Fruit fly (Drosophila melanogaster) whole organism, embryonic: Measurements from ENCODE around the gene CG17029.

ENCODE experiments used
- B-H2 ChIP-seq: fragments of 200-800 bp; sonication (Bioruptor generic); optimal IDR thresholded peaks from 2 replicates; lab custom pipeline; 2018; ENCODE audit warnings: missing biosample characterization, mild to moderate bottlenecking, missing genetic modification characterization
- CG11085 ChIP-seq: fragments of 200-800 bp; sonication (Bioruptor generic); IDR thresholded peaks from 2 replicates; pipeline ENCODE4 v1.3.6; 2022; ENCODE audit warnings: missing biosample characterization, missing genetic modification characterization
- CG11093 ChIP-seq: fragments of 200-800 bp; sonication (Bioruptor generic); IDR thresholded peaks from 3 replicates; pipeline ENCODE4 v1.3.6; 2022; ENCODE audit warnings: missing biosample characterization, missing genetic modification characterization
- CG13424 ChIP-seq: fragments of 200-800 bp; sonication (Bioruptor generic); optimal IDR thresholded peaks from 2 replicates; lab custom pipeline; 2019; ENCODE audit warnings: missing biosample characterization, mild to moderate bottlenecking, missing genetic modification characterization, moderate library complexity
- CG15479 ChIP-seq: fragments of 200-800 bp; sonication (Bioruptor generic); optimal IDR thresholded peaks from 3 replicates; lab custom pipeline; 2019; ENCODE audit warnings: missing biosample characterization, mild to moderate bottlenecking, missing genetic modification characterization, moderate library complexity
- CG1602 ChIP-seq: fragments of 200-800 bp; sonication (Bioruptor generic); optimal IDR thresholded peaks from 3 replicates; lab custom pipeline; 2016; ENCODE audit warnings: missing biosample characterization, missing genetic modification characterization
- CG1647 ChIP-seq: fragments of 200-800 bp; sonication (Bioruptor generic); optimal IDR thresholded peaks from 3 replicates; lab custom pipeline; 2016; ENCODE audit warnings: missing biosample characterization, missing genetic modification characterization
- CG18764 ChIP-seq: fragments of 200-800 bp; sonication (Bioruptor generic); optimal IDR thresholded peaks from 3 replicates; lab custom pipeline; 2016; ENCODE audit warnings: missing biosample characterization, missing genetic modification characterization
- CG2712 ChIP-seq: fragments of 200-800 bp; optimal IDR thresholded peaks from 3 replicates; lab custom pipeline; 2019; ENCODE audit warnings: missing biosample characterization, mild to moderate bottlenecking, missing genetic modification characterization, moderate library complexity
- CG31388 ChIP-seq: fragments of 200-800 bp; sonication (Bioruptor generic); optimal IDR thresholded peaks from 2 replicates; lab custom pipeline; 2016; ENCODE audit warnings: missing biosample characterization, missing genetic modification characterization
- CG3407 ChIP-seq: fragments of 200-800 bp; sonication (Bioruptor generic); optimal IDR thresholded peaks from 2 replicates; lab custom pipeline; 2018; ENCODE audit warnings: missing biosample characterization, mild to moderate bottlenecking, missing genetic modification characterization
- CG4360 ChIP-seq: fragments of 200-800 bp; sonication (Bioruptor generic); IDR thresholded peaks from 2 replicates; pipeline ENCODE4 v1.3.6; 2022; ENCODE audit warnings: missing biosample characterization, missing genetic modification characterization
- CG7271 ChIP-seq: fragments of 200-800 bp; sonication (Bioruptor generic); optimal IDR thresholded peaks from 2 replicates; lab custom pipeline; 2018; ENCODE audit warnings: missing biosample characterization, mild to moderate bottlenecking, missing genetic modification characterization, moderate library complexity
- CG7839 ChIP-seq: fragments of 200-800 bp; sonication (Bioruptor generic); optimal IDR thresholded peaks from 3 replicates; lab custom pipeline; 2018; ENCODE audit warnings: missing biosample characterization, mild to moderate bottlenecking, missing genetic modification characterization, moderate library complexity
- CG8290 ChIP-seq, 3 experiments: fragments of 200-800 bp; sonication (Bioruptor generic); optimal IDR thresholded peaks; 2 replicates each; lab custom pipeline; 2016 to 2019; ENCODE audit warnings: missing biosample characterization in 3 of 3, missing genetic modification characterization in 3 of 3, mild to moderate bottlenecking in 2 of 3, moderate library complexity in 1 of 3
- CG8388 ChIP-seq: fragments of 200-800 bp; sonication (Bioruptor generic); optimal IDR thresholded peaks from 2 replicates; lab custom pipeline; 2019; ENCODE audit warnings: missing biosample characterization, mild to moderate bottlenecking, missing genetic modification characterization, moderate library complexity
- CG9817 ChIP-seq: fragments of 200-800 bp; sonication (Bioruptor generic); optimal IDR thresholded peaks from 2 replicates; lab custom pipeline; 2018; ENCODE audit warnings: missing biosample characterization, mild to moderate bottlenecking, missing genetic modification characterization, moderate library complexity
- Dek ChIP-seq: fragments of 200-800 bp; sonication (Bioruptor generic); optimal IDR thresholded peaks from 3 replicates; lab custom pipeline; 2019; ENCODE audit warnings: missing biosample characterization, mild to moderate bottlenecking, missing genetic modification characterization, moderate library complexity
- Hand ChIP-seq: fragments of 200-800 bp; sonication (Bioruptor generic); optimal IDR thresholded peaks from 2 replicates; lab custom pipeline; 2017; ENCODE audit warnings: mild to moderate bottlenecking, missing biosample characterization, missing genetic modification reagents, missing genetic modification characterization
- Hr78 ChIP-seq, 2 experiments: fragments of 200-800 bp in 1 of 2; fragments of >200 bp in 1 of 2; sonication (Bioruptor generic) in 1 of 2; optimal IDR thresholded peaks; 2 replicates each; lab custom pipeline; 2017 to 2019; ENCODE audit warnings: missing biosample characterization in 2 of 2, missing genetic modification characterization in 2 of 2, mild to moderate bottlenecking in 1 of 2, moderate library complexity in 1 of 2
- Lpt ChIP-seq: fragments of >200 bp; optimal IDR thresholded peaks from 2 replicates; lab custom pipeline; 2018; ENCODE audit warnings: missing biosample characterization, missing genetic modification characterization
- Med ChIP-seq: fragments of 200-800 bp; sonication (Bioruptor generic); peaks from one replicate; lab custom pipeline; 2016; ENCODE audit warnings: missing biosample characterization, missing genetic modification characterization, mild to moderate bottlenecking, inconsistent platforms, moderate library complexity
- Rx ChIP-seq: fragments of 200-800 bp; sonication (Bioruptor generic); IDR thresholded peaks from 2 replicates; pipeline ENCODE4 v1.3.6; 2022; ENCODE audit warnings: missing biosample characterization, missing genetic modification characterization
- Sin3A ChIP-seq: fragments of >200 bp; optimal IDR thresholded peaks from 2 replicates; lab custom pipeline; 2018
- Spps ChIP-seq: fragments of 200-800 bp; sonication (Bioruptor generic); optimal IDR thresholded peaks from 2 replicates; lab custom pipeline; 2018; ENCODE audit warnings: missing biosample characterization, mild to moderate bottlenecking, missing genetic modification characterization
- Sry-δ ChIP-seq: fragments of 200-800 bp; sonication (Bioruptor generic); optimal IDR thresholded peaks from 2 replicates; lab custom pipeline; 2016; ENCODE audit warnings: missing biosample characterization, missing genetic modification characterization
- Xbp1 ChIP-seq: fragments of 200-800 bp; sonication (Bioruptor generic); optimal IDR thresholded peaks from 3 replicates; lab custom pipeline; 2016; ENCODE audit warnings: missing biosample characterization, mild to moderate bottlenecking, missing genetic modification characterization
- abd-A ChIP-seq: fragments of 200-800 bp; sonication (Bioruptor generic); optimal IDR thresholded peaks from 3 replicates; lab custom pipeline; 2019; ENCODE audit warnings: missing biosample characterization, mild to moderate bottlenecking, missing genetic modification characterization, moderate library complexity
- aop ChIP-seq: fragments of 200-800 bp; sonication (Bioruptor generic); IDR thresholded peaks from 2 replicates; pipeline ENCODE4 v1.3.6; 2022; ENCODE audit warnings: missing biosample characterization, missing genetic modification characterization
- bab2 ChIP-seq: fragments of 200-800 bp; sonication (Bioruptor generic); optimal IDR thresholded peaks from 2 replicates; lab custom pipeline; 2016; ENCODE audit warnings: missing biosample characterization, missing genetic modification characterization
- btn ChIP-seq: fragments of 200-800 bp; sonication (Bioruptor generic); optimal IDR thresholded peaks from 2 replicates; lab custom pipeline; 2016; ENCODE audit warnings: missing biosample characterization, missing genetic modification characterization
- cad ChIP-seq: fragments of >200 bp; optimal IDR thresholded peaks from 2 replicates; lab custom pipeline; 2017; ENCODE audit warnings: missing biosample characterization, missing genetic modification characterization
- dan ChIP-seq: fragments of 200-800 bp; sonication (Bioruptor generic); IDR thresholded peaks from 2 replicates; pipeline ENCODE4 v1.3.6; 2022; ENCODE audit warnings: missing biosample characterization, missing genetic modification characterization
- fd102C ChIP-seq: fragments of 200-800 bp; sonication (Bioruptor generic); optimal IDR thresholded peaks from 2 replicates; lab custom pipeline; 2018; ENCODE audit warnings: missing biosample characterization, mild to moderate bottlenecking, missing genetic modification characterization, moderate library complexity
- fd64A ChIP-seq: fragments of 200-800 bp; sonication (Bioruptor generic); optimal IDR thresholded peaks from 3 replicates; lab custom pipeline; 2018; ENCODE audit warnings: missing biosample characterization, mild to moderate bottlenecking, missing genetic modification characterization
- fru ChIP-seq: fragments of >200 bp; optimal IDR thresholded peaks from 2 replicates; lab custom pipeline; 2017
- gsb-n ChIP-seq: fragments of 200-800 bp; sonication (Bioruptor generic); optimal IDR thresholded peaks from 3 replicates; lab custom pipeline; 2018; ENCODE audit warnings: missing biosample characterization, mild to moderate bottlenecking, missing genetic modification characterization
- hb ChIP-seq: fragments of 200-800 bp; sonication (Bioruptor generic); IDR thresholded peaks from 3 replicates; pipeline ENCODE4 v1.3.6; 2022; ENCODE audit warnings: missing biosample characterization, missing genetic modification characterization; ENCODE audit not compliant: partially characterized antibody
- ken ChIP-seq: fragments of 200-800 bp; sonication (Bioruptor generic); IDR thresholded peaks from 3 replicates; pipeline ENCODE4 v1.3.6; 2022; ENCODE audit warnings: missing biosample characterization, missing genetic modification characterization
- maf-S ChIP-seq: fragments of 200-800 bp; sonication (Bioruptor generic); optimal IDR thresholded peaks from 2 replicates; lab custom pipeline; 2016; ENCODE audit warnings: missing biosample characterization, missing genetic modification characterization
- mirr ChIP-seq: fragments of 200-800 bp; sonication (Bioruptor generic); optimal IDR thresholded peaks from 3 replicates; lab custom pipeline; 2018; ENCODE audit warnings: missing biosample characterization, mild to moderate bottlenecking, missing genetic modification characterization
- odd ChIP-seq: fragments of 200-800 bp; sonication (Bioruptor generic); optimal IDR thresholded peaks from 2 replicates; lab custom pipeline; 2017; ENCODE audit warnings: missing biosample characterization, mild to moderate bottlenecking, missing genetic modification characterization
- ranshi ChIP-seq: fragments of 200-800 bp; sonication (Bioruptor generic); IDR thresholded peaks from 2 replicates; pipeline ENCODE4 v1.3.6; 2022; ENCODE audit warnings: missing biosample characterization, missing genetic modification characterization
- ro ChIP-seq: fragments of 200-800 bp; sonication (Bioruptor generic); IDR thresholded peaks from 2 replicates; pipeline ENCODE4 v1.3.6; 2022; ENCODE audit warnings: missing biosample characterization, missing genetic modification characterization
- sima ChIP-seq: fragments of 200-800 bp; sonication (Bioruptor generic); optimal IDR thresholded peaks from 2 replicates; lab custom pipeline; 2016; ENCODE audit warnings: missing biosample characterization, missing genetic modification characterization
- so ChIP-seq: fragments of 200-800 bp; sonication (Bioruptor generic); IDR thresholded peaks from 3 replicates; pipeline ENCODE4 v1.3.6; 2022; ENCODE audit warnings: missing biosample characterization, missing genetic modification characterization
- sqz ChIP-seq: fragments of 200-800 bp; sonication (Bioruptor generic); optimal IDR thresholded peaks from 3 replicates; lab custom pipeline; 2018; ENCODE audit warnings: missing biosample characterization, mild to moderate bottlenecking, missing genetic modification characterization
- sr ChIP-seq: fragments of 200-800 bp; sonication (Bioruptor generic); IDR thresholded peaks from 3 replicates; pipeline ENCODE4 v1.3.6; 2022; ENCODE audit warnings: missing biosample characterization, missing genetic modification characterization
- tap ChIP-seq: fragments of 200-800 bp; optimal IDR thresholded peaks from 3 replicates; lab custom pipeline; 2019; ENCODE audit warnings: missing biosample characterization, mild to moderate bottlenecking, missing genetic modification characterization, moderate library complexity
- trh ChIP-seq: fragments of 200-800 bp; sonication (Bioruptor generic); optimal IDR thresholded peaks from 2 replicates; lab custom pipeline; 2016; ENCODE audit warnings: missing biosample characterization, missing genetic modification characterization
- usp ChIP-seq: fragments of >200 bp; optimal IDR thresholded peaks from 2 replicates; lab custom pipeline; 2017; ENCODE audit warnings: missing biosample characterization, missing genetic modification characterization

The CG17029 gene

dm6 chr3L:15999358-16000005 lies 22.8 kb downstream of the CG17029 start (continued):
- TF ChIP-seq mirr (GFP tag; lab: Kevin White, UChicago) (peak; percentile 48), odd (GFP tag; lab: Kevin White, UChicago) (no peak), trh (GFP tag; lab: Kevin White, UChicago) (no peak), aop (no peak), Xbp1 (GFP tag; lab: Kevin White, UChicago) (peak; percentile 16), Med (GFP tag; lab: Kevin White, UChicago) (peak; percentile 73), Sin3A (no peak), Spps (tag; lab: Kevin White, UChicago) (no peak), ro (GFP tag; lab: Robert Waterston, UW) (no peak), CG8388 (GFP tag; lab: Kevin White, UChicago) (peak; percentile 48), Dek (peak; percentile 23), CG2712 (tag; lab: Kevin White, UChicago) (peak; percentile 54), CG15479 (no peak), Lpt (GFP tag; lab: Kevin White, UChicago) (no peak), usp (GFP tag; lab: Kevin White, UChicago) (no peak), CG18764 (GFP tag; lab: Kevin White, UChicago) (peak; percentile 17), btn (no peak), gsb-n (no peak), CG7271 (tag; lab: Kevin White, UChicago) (no peak), CG11093 (GFP tag; lab: Robert Waterston, UW) (peak; percentile 26; the same call in 1 of the 3 replicates), CG4360 (0 out of 2 replicates have a peak, but pooled peaks have one; percentile 19), sima (no peak), Sry-δ (GFP tag; lab: Kevin White, UChicago) (no peak), maf-S (GFP tag; lab: Kevin White, UChicago) (no peak), CG13424 (tag; lab: Kevin White, UChicago) (peak; percentile 24), CG11085 (0 out of 2 replicates have a peak, but pooled peaks have one; percentile 32), CG3407 (no peak), sqz (GFP tag; lab: Kevin White, UChicago) (peak; percentile 85), so (GFP tag; lab: Robert Waterston, UW) (peak; percentile 61; the same call in 2 of the 3 replicates), B-H2 (GFP tag; lab: Kevin White, UChicago) (no peak), sr (GFP tag; lab: Robert Waterston, UW) (no peak), CG8290 (GFP tag; optimal IDR thresholded peaks at IDR 0.05; lab: Kevin White, UChicago) (no peak), CG8290 (tag; optimal IDR thresholded peaks at IDR 0.05; lab: Kevin White, UChicago) (peak in 1 of 2 experiments; percentile 41), cad (GFP tag; lab: Kevin White, UChicago) (no peak), Rx (no peak), Hr78 (GFP tag; optimal IDR thresholded peaks at IDR 0.05; lab: Kevin White, UChicago) (peak in 1 of 2 experiments; percentile 41), ken (GFP tag; lab: Robert Waterston, UW) (no peak), Hand (no peak), ranshi (GFP tag; lab: Robert Waterston, UW) (peak; percentile 56; the same call in 1 of the 2 replicates), hb (GFP tag; lab: Robert Waterston, UW) (no peak), CG9817 (tag; lab: Kevin White, UChicago) (peak; percentile 49), tap (tag; lab: Kevin White, UChicago) (no peak), fd64A (GFP tag; lab: Kevin White, UChicago) (no peak), CG31388 (GFP tag; lab: Kevin White, UChicago) (no peak), CG7839 (tag; lab: Kevin White, UChicago) (peak; percentile 55), fd102C (GFP tag; lab: Kevin White, UChicago) (no peak), abd-A (no peak), CG1602 (GFP tag; lab: Kevin White, UChicago) (no peak), CG1647 (GFP tag; lab: Kevin White, UChicago) (no peak), bab2 (peak; percentile 50), fru (lab: Kevin White, UChicago) (no peak), dan (GFP tag; lab: Robert Waterston, UW) (no peak)
